Worm (Caenorhabditis elegans) whole organism, midembryonic: ENCODE results near the gene ggtb-1.

Source experiments
- T22C8.4 ChIP-seq: fragments of 200-800 bp; sonication (Bioruptor generic); IDR thresholded peaks from 2 replicates; pipeline ENCODE4 v1.3.6; 2022; ENCODE audit warnings: missing genetic modification characterization, missing compliant biosample characterization
- flt-1 ChIP-seq: fragments of 200-800 bp; sonication (Bioruptor generic); IDR thresholded peaks from 2 replicates; pipeline ENCODE4 v1.3.6; 2022; ENCODE audit warnings: missing genetic modification characterization, missing compliant biosample characterization
- klf-2 ChIP-seq: fragments of 200-800 bp; sonication (Bioruptor generic); conservative IDR thresholded peaks from 2 replicates; pipeline ENCODE4 v1.3.6; 2022; ENCODE audit warnings: missing genetic modification reagents, missing genetic modification characterization, missing compliant biosample characterization
- ref-1 ChIP-seq: fragments of 200-800 bp; sonication (Bioruptor generic); conservative IDR thresholded peaks from 2 replicates; pipeline ENCODE4 v1.3.6; 2022; ENCODE audit warnings: missing genetic modification reagents, missing genetic modification characterization, missing compliant biosample characterization
- tab-1 ChIP-seq: fragments of 200-800 bp; sonication (Bioruptor generic); IDR thresholded peaks from 2 replicates; pipeline ENCODE4 v1.3.6; 2022; ENCODE audit warnings: missing genetic modification characterization, missing compliant biosample characterization
- ztf-29 ChIP-seq: fragments of 200-800 bp; sonication (Bioruptor generic); IDR thresholded peaks from 2 replicates; pipeline ENCODE4 v1.3.6; 2022; ENCODE audit warnings: missing genetic modification reagents, missing genetic modification characterization, missing compliant biosample characterization

ce11 chrIII:7179538-7180301, 46.2 kb downstream of the ggtb-1 start, which contains the start of the genes rps-14 and rpl-36:
- TF ChIP-seq ztf-29 (GFP tag; lab: Robert Waterston, UW) (no peak), klf-2 (GFP tag; lab: Robert Waterston, UW) (no peak), T22C8.4 (no peak), flt-1 (GFP tag; lab: Robert Waterston, UW) (no peak), tab-1 (GFP tag; lab: Robert Waterston, UW) (no peak), ref-1 (no peak)
